Worm (Caenorhabditis elegans) whole organism, L4 larva: Measurements from ENCODE around the gene prx-19.

Source experiments
- F49E8.2 ChIP-seq: sonication (generic microtip); optimal IDR thresholded peaks from 2 replicates; lab custom pipeline; 2016; ENCODE audit warnings: missing compliant biosample characterization, mild to moderate bottlenecking, missing genetic modification characterization, borderline replicate concordance
- aha-1 ChIP-seq: fragments of 150-350 bp; peaks from one replicate; lab custom pipeline; 2014; ENCODE audit warnings: missing biosample characterization, missing genetic modification characterization
- arid-1 ChIP-seq: fragments of 200-800 bp; sonication (Bioruptor generic); conservative IDR thresholded peaks from 2 replicates; pipeline ENCODE4 v1.3.6; 2022; ENCODE audit warnings: missing genetic modification reagents, missing genetic modification characterization, missing compliant biosample characterization
- ceh-20 ChIP-seq: fragments of 200-800 bp; sonication (Bioruptor generic); IDR thresholded peaks from 2 replicates; pipeline ENCODE4 v1.3.6; 2022; ENCODE audit warnings: missing genetic modification reagents, missing genetic modification characterization, missing compliant biosample characterization
- ces-1 ChIP-seq: fragments of 150-350 bp; sonication (generic microtip); optimal IDR thresholded peaks from 4 replicates; lab custom pipeline; 2014; ENCODE audit warnings: missing biosample characterization, missing genetic modification reagents, missing genetic modification characterization
- daf-12 ChIP-seq: fragments of 150-350 bp; optimal IDR thresholded peaks from 2 replicates; lab custom pipeline; 2014; ENCODE audit warnings: missing biosample characterization, missing genetic modification reagents, missing genetic modification characterization
- daf-19 ChIP-seq: fragments of 200-800 bp; sonication (Bioruptor generic); conservative IDR thresholded peaks from 2 replicates; pipeline ENCODE4 v1.3.6; 2022; ENCODE audit warnings: missing genetic modification characterization, missing compliant biosample characterization
- dmd-6 ChIP-seq: fragments of 200-800 bp; sonication (Bioruptor generic); IDR thresholded peaks from 2 replicates; pipeline ENCODE4 v1.3.6; 2022; ENCODE audit warnings: missing genetic modification reagents, missing genetic modification characterization, missing compliant biosample characterization
- dmd-9 ChIP-seq: fragments of 200-800 bp; sonication (Bioruptor generic); IDR thresholded peaks from 2 replicates; pipeline ENCODE4 v1.3.6; 2022; ENCODE audit warnings: missing genetic modification reagents, missing genetic modification characterization, missing compliant biosample characterization
- dve-1 ChIP-seq: sonication (generic microtip); optimal IDR thresholded peaks from 2 replicates; lab custom pipeline; 2017; ENCODE audit warnings: antibody characterized with exemption, mild to moderate bottlenecking, missing genetic modification characterization, missing compliant biosample characterization; ENCODE audit not compliant: insufficient read depth
- egl-27 ChIP-seq: sonication (generic microtip); optimal IDR thresholded peaks from 3 replicates; lab custom pipeline; 2017; ENCODE audit warnings: missing biosample characterization, missing genetic modification reagents, missing genetic modification characterization
- hlh-11 ChIP-seq: fragments of 200-800 bp; sonication (Bioruptor generic); optimal IDR thresholded peaks from 2 replicates; lab custom pipeline; 2018; ENCODE audit warnings: mild to moderate bottlenecking, missing genetic modification characterization, missing compliant biosample characterization
- hlh-30 ChIP-seq: sonication (generic microtip); optimal IDR thresholded peaks from 2 replicates; lab custom pipeline; 2017; ENCODE audit warnings: antibody characterized with exemption, mild to moderate bottlenecking, missing genetic modification characterization, missing compliant biosample characterization; ENCODE audit not compliant: insufficient read depth
- lin-13 ChIP-seq: fragments of 150-350 bp; optimal IDR thresholded peaks from 2 replicates; lab custom pipeline; 2014; ENCODE audit warnings: missing biosample characterization, missing genetic modification reagents, missing genetic modification characterization
- lsy-2 ChIP-seq, 2 experiments: fragments of 150-350 bp in 1 of 2; sonication (generic microtip) in 1 of 2; optimal IDR thresholded peaks; 2 replicates each; lab custom pipeline; 2014 to 2017; ENCODE audit warnings: missing biosample characterization in 2 of 2, missing genetic modification characterization in 2 of 2
- mdl-1 ChIP-seq, 2 experiments: fragments of 150-350 bp in 1 of 2; sonication (generic microtip) in 1 of 2; optimal IDR thresholded peaks; 2 replicates each; lab custom pipeline; 2014 to 2017; ENCODE audit warnings: missing biosample characterization in 2 of 2, missing genetic modification characterization in 2 of 2
- mes-2 ChIP-seq: sonication (generic microtip); optimal IDR thresholded peaks from 2 replicates; lab custom pipeline; 2016; ENCODE audit warnings: missing genotype, mild to moderate bottlenecking, missing genetic modification characterization, missing compliant biosample characterization; ENCODE audit not compliant: poor library complexity, severe bottlenecking
- mxl-2 ChIP-seq: fragments of 200-800 bp; sonication (Bioruptor generic); conservative IDR thresholded peaks from 2 replicates; pipeline ENCODE4 v1.3.6; 2022; ENCODE audit warnings: missing genetic modification reagents, missing genetic modification characterization, missing compliant biosample characterization
- mxl-3 ChIP-seq: fragments of 200-800 bp; sonication (Bioruptor generic); optimal IDR thresholded peaks from 2 replicates; lab custom pipeline; 2018; ENCODE audit warnings: mild to moderate bottlenecking, missing genetic modification characterization, missing compliant biosample characterization
- nhr-102 ChIP-seq: sonication (generic microtip); optimal IDR thresholded peaks from 2 replicates; lab custom pipeline; 2016; ENCODE audit warnings: mild to moderate bottlenecking, missing genetic modification characterization, moderate library complexity, missing compliant biosample characterization
- nhr-237 ChIP-seq: sonication (generic microtip); optimal IDR thresholded peaks from 2 replicates; lab custom pipeline; 2017; ENCODE audit warnings: missing biosample characterization, missing genetic modification characterization
- nhr-6 ChIP-seq: fragments of 150-350 bp; optimal IDR thresholded peaks from 2 replicates; lab custom pipeline; 2014; ENCODE audit warnings: missing biosample characterization, missing genetic modification characterization
- pha-4 ChIP-seq, 2 experiments: fragments of 150-350 bp in 1 of 2; fragments of 200-800 bp in 1 of 2; sonication (Bioruptor generic) in 1 of 2; IDR thresholded peaks in 1 of 2; optimal IDR thresholded peaks in 1 of 2; 2 replicates each; pipeline versions ENCODE4 v1.3.6 to Lab custom; 2014 to 2022; ENCODE audit warnings: missing genetic modification characterization in 2 of 2, missing genetic modification reagents in 2 of 2, missing biosample characterization in 1 of 2, missing compliant biosample characterization in 1 of 2
- rbr-2 ChIP-seq: sonication (generic microtip); optimal IDR thresholded peaks from 2 replicates; lab custom pipeline; 2016; ENCODE audit warnings: missing genotype, missing genetic modification characterization, missing compliant biosample characterization
- snpc-1.2 ChIP-seq: fragments of 200-800 bp; sonication (Bioruptor generic); IDR thresholded peaks from 2 replicates; pipeline ENCODE4 v1.3.6; 2022; ENCODE audit warnings: missing genetic modification reagents, missing genetic modification characterization, missing compliant biosample characterization
- unc-130 ChIP-seq: sonication (generic microtip); optimal IDR thresholded peaks from 2 replicates; lab custom pipeline; 2016; ENCODE audit warnings: missing genetic modification reagents, missing genetic modification characterization, missing compliant biosample characterization
- unc-62 ChIP-seq, 3 experiments: fragments of 150-350 bp in 1 of 3; sonication (generic microtip); optimal IDR thresholded peaks in 2 of 3; peaks in 1 of 3; 1 replicate in 1 of 3; 2 replicates in 2 of 3; lab custom pipeline; 2014 to 2017; ENCODE audit warnings: missing biosample characterization in 3 of 3, missing genetic modification characterization in 3 of 3, missing genetic modification reagents in 3 of 3, missing genotype in 1 of 3
- zip-11 ChIP-seq: fragments of 200-800 bp; sonication (Bioruptor generic); IDR thresholded peaks from 2 replicates; pipeline ENCODE4 v1.3.6; 2022; ENCODE audit warnings: missing genetic modification characterization, missing compliant biosample characterization

prx-19 gene

ce11 chrIII:8767292-8767829 is 41.7 kb downstream of the prx-19 start, which contains the start of gene mig-22 (continued):
- TF ChIP-seq egl-27, result no peak
- no peak for TF ChIP-seq dve-1 (tag; lab: Kevin White, UChicago)
- TF ChIP-seq lin-13 (GFP tag; lab: Kevin White, UChicago), result no peak
- peak in 1 of 2 experiments; percentile 83 for TF ChIP-seq unc-62 (GFP tag; optimal IDR thresholded peaks at IDR 0.05 in 1 of 2; lab: Kevin White, UChicago)
- no peak for TF ChIP-seq unc-62 (tag; optimal IDR thresholded peaks at IDR 0.05; lab: Kevin White, UChicago)
- TF ChIP-seq, all 104 proteins: peak for 4

ce11 chrIII:8766467-8766866 is 42.6 kb downstream of the prx-19 start:
- TF ChIP-seq dmd-9 (GFP tag; lab: Robert Waterston, UW) (no peak), mdl-1 (tag; optimal IDR thresholded peaks at IDR 0.05; lab: Kevin White, UChicago) (no peak), rbr-2 (no peak), nhr-6 (tag; lab: Kevin White, UChicago) (no peak), aha-1 (tag; lab: Kevin White, UChicago) (peak; percentile 94), unc-130 (GFP tag; lab: Kevin White, UChicago) (no peak), pha-4 (GFP tag; IDR thresholded peaks at IDR 0.05; lab: Robert Waterston, UW) (no peak), pha-4 (tag; optimal IDR thresholded peaks at IDR 0.05; lab: Kevin White, UChicago) (no peak)

- no peak for TF ChIP-seq daf-19
- TF ChIP-seq, all 104 proteins: peak for 0
Measured at ce11 chrIII:8765030-8765429, 44.1 kb downstream of the prx-19 start.

ce11 chrIII:8763111-8763510 is 46.0 kb downstream of the prx-19 start:
- TF ChIP-seq lsy-2 (tag; optimal IDR thresholded peaks at IDR 0.05; lab: Kevin White, UChicago), result peak in 1 of 2 experiments; percentile 45
- TF ChIP-seq zip-11 (GFP tag; lab: Robert Waterston, UW), result no peak
- TF ChIP-seq snpc-1.2 (GFP tag; lab: Robert Waterston, UW), result no peak
- TF ChIP-seq mxl-2, result no peak
- TF ChIP-seq F49E8.2 (tag; lab: Kevin White, UChicago), result no peak
- no peak for TF ChIP-seq mxl-3 (GFP tag; lab: Kevin White, UChicago)
- TF ChIP-seq nhr-237, result no peak
- TF ChIP-seq ceh-20 (GFP tag; lab: Robert Waterston, UW), result no peak
- TF ChIP-seq ces-1, result no peak

ce11 chrIII:8762016-8762415 is 47.1 kb downstream of the prx-19 start:
- TF ChIP-seq dmd-6 (GFP tag; lab: Robert Waterston, UW) (peak; percentile 32), daf-12 (tag; lab: Kevin White, UChicago) (no peak), unc-62 (GFP tag; optimal IDR thresholded peaks at IDR 0.05 in 1 of 2; lab: Kevin White, UChicago) (peak in 1 of 2 experiments; percentile 91), unc-62 (tag; optimal IDR thresholded peaks at IDR 0.05; lab: Kevin White, UChicago) (no peak)

ce11 chrIII:8761040-8761654 is 47.9 kb downstream of the prx-19 start, which contains the start of gene aak-1:
Gene aak-1, minus strand, starts transcription at chrIII:8761090.
- TF ChIP-seq nhr-102 (tag; lab: Kevin White, UChicago) (no peak), hlh-11 (tag; lab: Kevin White, UChicago) (peak; percentile 47), hlh-30 (peak; percentile 75), arid-1 (GFP tag; lab: Robert Waterston, UW) (no peak), aha-1 (tag; lab: Kevin White, UChicago) (peak; percentile 88), mes-2 (tag; lab: Kevin White, UChicago) (peak; percentile 10)
